Fruit fly (Drosophila melanogaster): ENCODE data around the gene CG14913.

DNA sequence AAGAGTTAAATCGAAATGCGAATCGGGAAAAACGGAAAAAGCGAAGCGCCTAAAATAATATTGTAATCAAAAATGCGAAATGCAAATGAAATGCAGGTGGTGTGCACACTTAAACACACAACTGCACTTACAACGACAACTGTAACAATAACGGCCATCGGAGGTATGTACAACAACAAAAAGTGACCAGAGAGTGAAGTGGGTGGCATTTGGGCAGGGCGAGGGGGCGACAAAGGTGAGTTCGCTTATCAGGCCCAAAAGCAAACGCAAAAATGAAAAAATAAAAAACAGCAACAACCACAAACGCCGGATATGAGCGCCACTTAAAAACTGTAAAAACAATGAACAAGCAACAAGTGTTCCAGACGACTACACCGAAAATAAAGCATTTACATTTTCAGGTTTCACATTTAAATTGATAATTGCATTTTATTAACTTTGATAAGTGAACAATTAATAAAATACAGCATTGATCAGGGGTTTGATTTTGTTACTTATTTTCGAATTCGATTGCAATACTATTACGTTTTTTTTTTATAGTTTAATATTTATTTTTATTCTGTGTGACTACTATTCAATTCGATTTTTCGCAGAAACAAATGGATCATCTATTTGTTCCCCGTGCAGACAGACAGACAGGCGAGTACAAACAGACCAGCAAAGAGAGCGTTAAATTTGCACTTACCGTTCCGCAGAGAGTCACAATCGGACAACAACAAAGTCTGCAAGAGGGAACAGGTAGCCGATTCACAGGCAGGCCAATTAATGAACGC, 48.5 kb downstream of the CG14913 start:
- TF ChIP-seq Sox102F (GFP tag; optimal IDR thresholded peaks at IDR 0.05), result peak; percentile 77
- TF ChIP-seq lz (GFP tag; optimal IDR thresholded peaks at IDR 0.05), result peak; percentile 77
- peak; percentile 33 for TF ChIP-seq vri (GFP tag; optimal IDR thresholded peaks at IDR 0.05)
- peak; percentile 33 for TF ChIP-seq CG6276 (GFP tag; optimal IDR thresholded peaks at IDR 0.05)
- TF ChIP-seq fd59A (GFP tag; optimal IDR thresholded peaks at IDR 0.05), result peak; percentile 15
- peak; percentile 35 for TF ChIP-seq CG16779 (tag; optimal IDR thresholded peaks at IDR 0.05)
- TF ChIP-seq Hr39 (GFP tag; optimal IDR thresholded peaks at IDR 0.05), result peak; percentile 73
- peak; percentile 51 for TF ChIP-seq Blimp-1 (GFP tag; optimal IDR thresholded peaks at IDR 0.05)
- no peak for TF ChIP-seq Hr38 (GFP tag; optimal IDR thresholded peaks at IDR 0.05)

All from whole organism, prepupa.